Fruit fly (Drosophila melanogaster): Measurements from ENCODE around the gene Rpn2.

DNA sequence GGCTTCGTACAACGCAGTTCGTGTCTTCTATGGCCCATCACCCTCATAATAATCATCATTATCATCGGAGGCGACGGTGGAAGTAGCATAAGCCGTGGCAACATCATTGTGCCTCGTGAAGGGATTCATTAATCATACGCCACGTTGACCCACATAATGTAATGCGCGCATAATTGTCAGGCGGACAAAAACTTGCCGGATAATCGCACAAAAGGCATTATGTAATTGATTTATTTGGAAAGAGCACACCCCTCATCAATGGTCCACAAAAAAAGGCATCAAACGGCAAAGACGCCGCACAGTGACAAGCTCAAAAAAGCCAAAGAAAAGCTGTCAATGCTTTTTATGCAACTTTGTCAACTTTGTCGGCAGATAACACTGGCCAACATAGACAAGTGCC is 45.0 kb downstream of the Rpn2 start:
- no peak for TF ChIP-seq Hnf4 (GFP tag; optimal IDR thresholded peaks at IDR 0.05)
- TF ChIP-seq Hr78 (GFP tag; optimal IDR thresholded peaks at IDR 0.05) = no peak
- no peak for TF ChIP-seq Jra (GFP tag; optimal IDR thresholded peaks at IDR 0.05)
- TF ChIP-seq Sp1 (GFP tag; optimal IDR thresholded peaks at IDR 0.05) = no peak
- no peak for TF ChIP-seq sv (GFP tag; optimal IDR thresholded peaks at IDR 0.05)
- TF ChIP-seq h (GFP tag; optimal IDR thresholded peaks at IDR 0.05) = no peak
- TF ChIP-seq pan (optimal IDR thresholded peaks at IDR 0.05) = no peak
- no peak for TF ChIP-seq lola (GFP tag; optimal IDR thresholded peaks at IDR 0.05)
- TF ChIP-seq Myc (optimal IDR thresholded peaks at IDR 0.05) = no peak
- no peak for TF ChIP-seq psq (GFP tag; optimal IDR thresholded peaks at IDR 0.05)
- no peak for TF ChIP-seq rgr (GFP tag; optimal IDR thresholded peaks at IDR 0.05)
- TF ChIP-seq OdsH (GFP tag; optimal IDR thresholded peaks at IDR 0.05) = no peak
- TF ChIP-seq Abd-B (GFP tag; optimal IDR thresholded peaks at IDR 0.05) = no peak

All from whole organism, wandering third instar larva.